Worm (Caenorhabditis elegans): ENCODE results near the gene sqv-2.

- TF ChIP-seq lin-13 (tag; optimal IDR thresholded peaks at IDR 0.05) (peak; percentile 88), nhr-237 (tag; optimal IDR thresholded peaks at IDR 0.05) (peak; percentile 50), nhr-28 (tag; optimal IDR thresholded peaks at IDR 0.05) (no peak), ces-1 (GFP tag; optimal IDR thresholded peaks at IDR 0.05) (peak; percentile 78), elt-1 (tag; optimal IDR thresholded peaks at IDR 0.05; ENCODE audit: borderline replicate concordance, insufficient read depth) (no peak), nhr-2 (tag; optimal IDR thresholded peaks at IDR 0.05) (peak; percentile 9), ztf-11 (tag; optimal IDR thresholded peaks at IDR 0.05) (no peak)
Observed at ce11 chrII:2888957-2889630, 5.1 kb downstream of the sqv-2 start, which contains the start of gene pinn-1.
